Worm (Caenorhabditis elegans) whole organism, young adult: ENCODE results near the gene T22D1.18.

Source experiments
- B0019.2 ChIP-seq: fragments of 200-800 bp; sonication (Bioruptor generic); conservative IDR thresholded peaks from 2 replicates; pipeline ENCODE4 v1.3.6; 2022; ENCODE audit warnings: missing genetic modification reagents, missing genetic modification characterization, missing compliant biosample characterization
- D2030.7 ChIP-seq: fragments of 200-800 bp; sonication (Bioruptor generic); IDR thresholded peaks from 2 replicates; pipeline ENCODE4 v1.3.6; 2022; ENCODE audit warnings: missing genetic modification reagents, missing genetic modification characterization, missing compliant biosample characterization
- F10E7.11 ChIP-seq: sonication (generic microtip); optimal IDR thresholded peaks from 2 replicates; lab custom pipeline; 2017; ENCODE audit warnings: mild to moderate bottlenecking, missing genetic modification characterization, moderate library complexity, missing compliant biosample characterization
- F23B12.7 ChIP-seq: sonication (generic microtip); optimal IDR thresholded peaks from 2 replicates; lab custom pipeline; 2017; ENCODE audit warnings: missing genetic modification characterization, mild to moderate bottlenecking, missing compliant biosample characterization, antibody characterized with exemption, moderate library complexity; ENCODE audit not compliant: insufficient read depth
- F33H1.4 ChIP-seq: fragments of 200-800 bp; sonication (Bioruptor generic); IDR thresholded peaks from 2 replicates; pipeline ENCODE4 v1.3.6; 2022; ENCODE audit warnings: missing genetic modification reagents, missing genetic modification characterization, missing compliant biosample characterization
- F37B4.10 ChIP-seq: fragments of 200-800 bp; sonication (Bioruptor generic); IDR thresholded peaks from 2 replicates; pipeline ENCODE4 v1.3.6; 2022; ENCODE audit warnings: missing genetic modification characterization, missing compliant biosample characterization
- F49E8.2 ChIP-seq: sonication (generic microtip); optimal IDR thresholded peaks from 3 replicates; lab custom pipeline; 2017; ENCODE audit warnings: missing genetic modification characterization, mild to moderate bottlenecking, missing compliant biosample characterization, antibody characterized with exemption, moderate library complexity; ENCODE audit not compliant: insufficient read depth
- K11D2.4 ChIP-seq: fragments of 200-800 bp; sonication (Bioruptor generic); IDR thresholded peaks from 2 replicates; pipeline ENCODE4 v1.3.6; 2022; ENCODE audit warnings: missing genetic modification reagents, missing genetic modification characterization, missing compliant biosample characterization
- K12H6.12 ChIP-seq: fragments of 200-800 bp; sonication (Bioruptor generic); optimal IDR thresholded peaks from 2 replicates; lab custom pipeline; 2018; ENCODE audit warnings: mild to moderate bottlenecking, missing genetic modification characterization, missing compliant biosample characterization
- T07F8.4 ChIP-seq: sonication (generic microtip); optimal IDR thresholded peaks from 2 replicates; lab custom pipeline; 2016; ENCODE audit warnings: mild to moderate bottlenecking, missing genetic modification characterization, moderate library complexity, missing compliant biosample characterization
- Y79H2A.3 ChIP-seq: fragments of 200-800 bp; sonication (Bioruptor generic); conservative IDR thresholded peaks from 2 replicates; pipeline ENCODE4 v1.3.6; 2022; ENCODE audit warnings: missing genetic modification reagents, missing genetic modification characterization, missing compliant biosample characterization
- Y95B8A.8 ChIP-seq: fragments of 200-800 bp; sonication (Bioruptor generic); IDR thresholded peaks from 2 replicates; pipeline ENCODE4 v1.3.6; 2022; ENCODE audit warnings: missing genetic modification reagents, missing genetic modification characterization, missing compliant biosample characterization
- ZK185.1 ChIP-seq: sonication (generic microtip); optimal IDR thresholded peaks from 2 replicates; lab custom pipeline; 2016; ENCODE audit warnings: mild to moderate bottlenecking, missing genetic modification characterization, missing compliant biosample characterization; ENCODE audit not compliant: poor library complexity, severe bottlenecking
- atf-7 ChIP-seq: sonication (generic microtip); optimal IDR thresholded peaks from 2 replicates; lab custom pipeline; 2017; ENCODE audit warnings: mild to moderate bottlenecking, missing genetic modification characterization, missing compliant biosample characterization
- ceh-27 ChIP-seq: fragments of 200-800 bp; sonication (Bioruptor generic); optimal IDR thresholded peaks from 2 replicates; lab custom pipeline; 2018; ENCODE audit warnings: mild to moderate bottlenecking, missing genetic modification characterization, moderate library complexity, missing compliant biosample characterization
- ceh-40 ChIP-seq: fragments of 200-800 bp; sonication (Bioruptor generic); IDR thresholded peaks from 2 replicates; pipeline ENCODE4 v1.3.6; 2022; ENCODE audit warnings: missing genetic modification characterization, missing compliant biosample characterization
- ceh-58 ChIP-seq: fragments of 200-800 bp; sonication (Bioruptor generic); IDR thresholded peaks from 2 replicates; pipeline ENCODE4 v1.3.6; 2022; ENCODE audit warnings: missing genetic modification characterization, missing compliant biosample characterization
- ceh-91 ChIP-seq: fragments of 200-800 bp; sonication (Bioruptor generic); IDR thresholded peaks from 2 replicates; pipeline ENCODE4 v1.3.6; 2022; ENCODE audit warnings: missing genetic modification reagents, missing genetic modification characterization, missing compliant biosample characterization
- chd-7 ChIP-seq: sonication (generic microtip); optimal IDR thresholded peaks from 2 replicates; lab custom pipeline; 2016; ENCODE audit warnings: mild to moderate bottlenecking, missing genetic modification characterization, moderate library complexity, missing compliant biosample characterization
- die-1 ChIP-seq: sonication (generic microtip); optimal IDR thresholded peaks from 2 replicates; lab custom pipeline; 2016; ENCODE audit warnings: missing genotype, mild to moderate bottlenecking, missing genetic modification characterization, missing compliant biosample characterization
- dox-1 ChIP-seq: fragments of 200-800 bp; sonication (Bioruptor generic); IDR thresholded peaks from 2 replicates; pipeline ENCODE4 v1.3.6; 2022; ENCODE audit warnings: missing genetic modification reagents, missing genetic modification characterization, missing compliant biosample characterization
- dpff-1 ChIP-seq: sonication (generic microtip); optimal IDR thresholded peaks from 2 replicates; lab custom pipeline; 2017; ENCODE audit warnings: mild to moderate bottlenecking, missing genetic modification characterization, missing compliant biosample characterization
- dpl-1 ChIP-seq: fragments of 150-350 bp; optimal IDR thresholded peaks from 2 replicates; lab custom pipeline; 2014; ENCODE audit warnings: missing biosample characterization, missing genetic modification reagents, missing genetic modification characterization
- efl-1 ChIP-seq: fragments of 150-350 bp; optimal IDR thresholded peaks from 2 replicates; lab custom pipeline; 2014; ENCODE audit warnings: missing biosample characterization, missing genetic modification reagents, missing genetic modification characterization
- egl-18 ChIP-seq: fragments of 200-800 bp; sonication (Bioruptor generic); IDR thresholded peaks from 2 replicates; pipeline ENCODE4 v1.3.6; 2022; ENCODE audit warnings: missing genetic modification reagents, missing genetic modification characterization, missing compliant biosample characterization
- hmg-1.2 ChIP-seq: fragments of 200-800 bp; sonication (Bioruptor generic); IDR thresholded peaks from 2 replicates; pipeline ENCODE4 v1.3.6; 2022; ENCODE audit warnings: missing genetic modification reagents, missing genetic modification characterization, missing compliant biosample characterization
- hsf-1 ChIP-seq: fragments of 200-800 bp; sonication (Bioruptor generic); IDR thresholded peaks from 2 replicates; pipeline ENCODE4 v1.3.6; 2022; ENCODE audit warnings: missing genetic modification reagents, missing genetic modification characterization, missing compliant biosample characterization
- let-607 ChIP-seq, 2 experiments: fragments of 200-800 bp in 1 of 2; sonication (Bioruptor generic) in 1 of 2; sonication (generic microtip) in 1 of 2; optimal IDR thresholded peaks; 2 replicates each; lab custom pipeline; 2016 to 2018; ENCODE audit warnings: mild to moderate bottlenecking in 2 of 2, missing compliant biosample characterization in 2 of 2, missing genetic modification characterization in 2 of 2, moderate library complexity in 2 of 2, missing genotype in 1 of 2
- lin-26 ChIP-seq: fragments of 200-800 bp; sonication (Bioruptor generic); IDR thresholded peaks from 2 replicates; pipeline ENCODE4 v1.3.6; 2022; ENCODE audit warnings: missing genetic modification reagents, missing genetic modification characterization, missing compliant biosample characterization
- lin-35 ChIP-seq, 3 experiments: fragments of 150-350 bp in 2 of 3; sonication (generic microtip) in 1 of 3; optimal IDR thresholded peaks; 2 replicates each; lab custom pipeline; 2014 to 2018; ENCODE audit warnings: missing biosample characterization in 3 of 3, missing genetic modification characterization in 3 of 3, missing genetic modification reagents in 3 of 3
- lin-54 ChIP-seq: fragments of 200-800 bp; sonication (Bioruptor generic); optimal IDR thresholded peaks from 2 replicates; lab custom pipeline; 2018; ENCODE audit warnings: mild to moderate bottlenecking, missing genetic modification characterization, missing compliant biosample characterization
- lsl-1 ChIP-seq: fragments of 200-800 bp; sonication (Bioruptor generic); optimal IDR thresholded peaks from 2 replicates; lab custom pipeline; 2018; ENCODE audit warnings: mild to moderate bottlenecking, missing genetic modification characterization, moderate library complexity, missing compliant biosample characterization
- madf-6 ChIP-seq: fragments of 200-800 bp; sonication (Bioruptor generic); IDR thresholded peaks from 2 replicates; pipeline ENCODE4 v1.3.6; 2022; ENCODE audit warnings: missing genetic modification reagents, missing genetic modification characterization, missing compliant biosample characterization
- madf-8 ChIP-seq: fragments of 200-800 bp; sonication (Bioruptor generic); conservative IDR thresholded peaks from 2 replicates; pipeline ENCODE4 v1.3.6; 2022; ENCODE audit warnings: missing genetic modification reagents, missing genetic modification characterization, missing compliant biosample characterization
- mel-28 ChIP-seq: sonication (generic microtip); optimal IDR thresholded peaks from 2 replicates; lab custom pipeline; 2016; ENCODE audit warnings: borderline replicate concordance, mild to moderate bottlenecking, missing genetic modification characterization, missing compliant biosample characterization
- nhr-80 ChIP-seq: sonication (generic microtip); optimal IDR thresholded peaks from 2 replicates; lab custom pipeline; 2016; ENCODE audit warnings: missing genetic modification characterization, missing compliant biosample characterization
- pha-4 ChIP-seq: fragments of 150-350 bp; sonication (generic microtip); optimal IDR thresholded peaks from 2 replicates; lab custom pipeline; 2014; ENCODE audit warnings: missing biosample characterization, missing genetic modification reagents, missing genetic modification characterization
- rcor-1 ChIP-seq: fragments of 200-800 bp; sonication (Bioruptor generic); IDR thresholded peaks from 2 replicates; pipeline ENCODE4 v1.3.6; 2022; ENCODE audit warnings: missing genetic modification reagents, missing genetic modification characterization, missing compliant biosample characterization
- rpc-1 ChIP-seq, 2 experiments: fragments of 150-350 bp in 1 of 2; sonication (generic microtip) in 1 of 2; optimal IDR thresholded peaks; 2 replicates each; lab custom pipeline; 2014 to 2018; ENCODE audit warnings: missing biosample characterization in 1 of 2, missing genetic modification characterization in 1 of 2, missing genetic modification reagents in 1 of 2, missing genotype in 1 of 2
- snpc-4 ChIP-seq, 5 experiments: fragments of 150-350 bp in 1 of 5; sonication (generic microtip) in 4 of 5; optimal IDR thresholded peaks; 2 replicates each; lab custom pipeline; 2014 to 2018; ENCODE audit warnings: missing genetic modification characterization in 5 of 5, missing biosample characterization in 3 of 5, antibody characterized with exemption in 2 of 5, mild to moderate bottlenecking in 2 of 5, missing compliant biosample characterization in 2 of 5, missing genotype in 2 of 5, moderate library complexity in 2 of 5, missing genetic modification reagents in 1 of 5
- tbp1 ChIP-seq: fragments of 200-800 bp; sonication (Bioruptor generic); optimal IDR thresholded peaks from 2 replicates; lab custom pipeline; 2018; ENCODE audit warnings: mild to moderate bottlenecking, missing genetic modification characterization, missing compliant biosample characterization
- zfh-2 ChIP-seq: fragments of 200-800 bp; sonication (Bioruptor generic); conservative IDR thresholded peaks from 2 replicates; pipeline ENCODE4 v1.3.6; 2022; ENCODE audit warnings: missing genetic modification reagents, missing genetic modification characterization, missing compliant biosample characterization
- ztf-18 ChIP-seq: sonication (generic microtip); optimal IDR thresholded peaks from 2 replicates; lab custom pipeline; 2016; ENCODE audit warnings: missing genotype, mild to moderate bottlenecking, missing genetic modification characterization, missing compliant biosample characterization
- ztf-28 ChIP-seq: fragments of 200-800 bp; sonication (Bioruptor generic); IDR thresholded peaks from 2 replicates; pipeline ENCODE4 v1.3.6; 2022; ENCODE audit warnings: missing genetic modification reagents, missing genetic modification characterization, missing compliant biosample characterization

The T22D1.18 gene

DNA sequence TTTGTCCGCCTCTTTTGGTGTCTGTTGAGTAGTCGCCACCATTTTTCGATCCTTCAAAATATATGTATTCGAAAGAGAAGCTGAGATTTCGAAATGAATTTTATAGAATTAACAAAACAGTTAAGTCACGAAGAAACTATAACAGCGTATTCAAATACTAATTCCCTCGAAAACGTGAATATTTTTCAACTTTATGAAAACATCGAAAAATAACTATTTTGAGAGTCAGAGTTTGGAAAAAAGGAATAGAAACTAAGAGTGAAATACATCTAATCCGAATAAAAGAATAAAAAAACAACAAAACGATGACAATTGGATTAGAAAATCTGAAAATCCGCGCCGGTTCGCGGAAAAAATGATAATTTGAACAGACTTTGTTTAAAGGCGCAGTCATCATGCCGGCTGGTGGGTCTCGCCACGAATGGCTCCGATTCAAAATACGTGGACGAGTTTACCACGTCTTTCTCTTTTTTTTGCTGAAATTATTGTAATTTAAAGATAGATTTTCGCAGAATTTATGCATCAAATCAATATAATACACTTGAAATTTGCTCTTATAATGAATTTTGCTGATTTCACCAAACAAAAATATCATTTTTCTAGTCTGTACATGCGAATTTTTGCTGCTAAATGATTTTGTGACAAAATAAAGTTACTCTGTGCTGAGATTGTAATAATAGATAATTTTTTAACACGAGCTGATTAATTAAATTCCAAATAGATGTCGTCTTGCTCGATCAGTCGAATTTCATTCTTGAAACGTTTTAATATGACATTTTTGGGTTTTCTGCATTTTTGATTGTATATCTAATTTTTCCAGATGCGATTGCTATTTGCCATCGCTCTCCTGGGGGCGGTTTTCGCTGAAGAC, 9.9 kb downstream of the T22D1.18 start, which contains the start of the genes rpn-1 and ribo-1:
Gene rpn-1, minus strand, starts transcription at position 51 of the 871 bp plus-strand sequence.
Gene ribo-1, plus strand, starts transcription at position 821 of the 871 bp plus-strand sequence.
- peak; percentile 5 for TF ChIP-seq tbp1 (GFP tag; lab: Kevin White, UChicago)
- TF ChIP-seq F49E8.2 (tag; lab: Kevin White, UChicago) = peak; percentile 40
- no peak for TF ChIP-seq ZK185.1
- TF ChIP-seq nhr-80 (tag; lab: Kevin White, UChicago) = peak; percentile 1
- TF ChIP-seq atf-7 (tag; lab: Kevin White, UChicago) = no peak
- peak; percentile 44; the same call in 1 of the 2 replicates for TF ChIP-seq madf-8 (GFP tag; lab: Robert Waterston, UW)
- TF ChIP-seq efl-1 (GFP tag; lab: Kevin White, UChicago) = peak; percentile 74
- TF ChIP-seq mel-28 (tag; lab: Kevin White, UChicago) = no peak
- TF ChIP-seq F33H1.4 (GFP tag; lab: Robert Waterston, UW) = peak; percentile 88
- peak; percentile 67 for TF ChIP-seq madf-6
- TF ChIP-seq egl-18 (GFP tag; lab: Robert Waterston, UW) = no peak
- TF ChIP-seq snpc-4 (GFP tag; optimal IDR thresholded peaks at IDR 0.05; lab: Kevin White, UChicago) = no peak
- TF ChIP-seq snpc-4 (tag; optimal IDR thresholded peaks at IDR 0.05; lab: Kevin White, UChicago) = peak in 3 of 4 experiments; percentile 42 to 64 (median 63)
- TF ChIP-seq dpl-1 = peak; percentile 18
- TF ChIP-seq T07F8.4 (tag; lab: Kevin White, UChicago) = no peak
- TF ChIP-seq dox-1 (GFP tag; lab: Robert Waterston, UW) = peak; percentile 56; the same call in 1 of the 2 replicates
- no peak for TF ChIP-seq B0019.2 (GFP tag; lab: Robert Waterston, UW)
- TF ChIP-seq K12H6.12 (tag; lab: Kevin White, UChicago) = no peak
- no peak for TF ChIP-seq F10E7.11 (tag; lab: Kevin White, UChicago)
- TF ChIP-seq ceh-91 (GFP tag; lab: Robert Waterston, UW) = 0 out of 2 replicates have a peak, but pooled peaks have one; percentile 32
- no peak for TF ChIP-seq hsf-1 (GFP tag; lab: Robert Waterston, UW)
- TF ChIP-seq chd-7 (tag; lab: Kevin White, UChicago) = no peak
- peak; percentile 31; the same call in 1 of the 2 replicates for TF ChIP-seq hmg-1.2 (GFP tag; lab: Robert Waterston, UW)
- TF ChIP-seq lin-54 = peak; percentile 42
- TF ChIP-seq lsl-1 (GFP tag; lab: Kevin White, UChicago) = peak; percentile 59
- peak; percentile 29; the same call in 1 of the 2 replicates for TF ChIP-seq D2030.7 (GFP tag; lab: Robert Waterston, UW)
- no peak for TF ChIP-seq rcor-1 (GFP tag; lab: Robert Waterston, UW)
- TF ChIP-seq dpff-1 (tag; lab: Kevin White, UChicago) = no peak
- no peak for TF ChIP-seq ceh-40 (GFP tag; lab: Robert Waterston, UW)
- peak; percentile 74 to 82 for TF ChIP-seq let-607 (tag; optimal IDR thresholded peaks at IDR 0.05; lab: Kevin White, UChicago)
- peak; percentile 3 for TF ChIP-seq ztf-18
- TF ChIP-seq F23B12.7 (tag; lab: Kevin White, UChicago) = peak; percentile 28

ce11 chrIV:6907487-6907886, 12.5 kb downstream of the T22D1.18 start:
- TF ChIP-seq F33H1.4 (GFP tag; lab: Robert Waterston, UW) = 0 out of 2 replicates have a peak, but pooled peaks have one; percentile 21
- no peak for TF ChIP-seq chd-7 (tag; lab: Kevin White, UChicago)
- no peak for TF ChIP-seq Y79H2A.3
- no peak for TF ChIP-seq ceh-58 (GFP tag; lab: Robert Waterston, UW)
- no peak for TF ChIP-seq ztf-28 (GFP tag; lab: Robert Waterston, UW)
- no peak for TF ChIP-seq B0019.2 (GFP tag; lab: Robert Waterston, UW)
- no peak for TF ChIP-seq die-1 (tag; lab: Kevin White, UChicago)
- no peak for TF ChIP-seq rpc-1 (optimal IDR thresholded peaks at IDR 0.05; lab: Kevin White, UChicago)
- no peak for TF ChIP-seq rpc-1 (tag; optimal IDR thresholded peaks at IDR 0.05; lab: Kevin White, UChicago)
- no peak for TF ChIP-seq lin-35 (GFP tag; optimal IDR thresholded peaks at IDR 0.05; lab: Kevin White, UChicago)
- TF ChIP-seq lin-26 (GFP tag; lab: Robert Waterston, UW) = peak; percentile 39; the same call in 1 of the 2 replicates
- TF ChIP-seq ceh-27 (GFP tag; lab: Kevin White, UChicago) = peak; percentile 20
- TF ChIP-seq F49E8.2 (tag; lab: Kevin White, UChicago) = no peak
- TF ChIP-seq zfh-2 = peak; percentile 96
- TF ChIP-seq F37B4.10 (GFP tag; lab: Robert Waterston, UW) = 0 out of 2 replicates have a peak, but pooled peaks have one; percentile 77
- no peak for TF ChIP-seq Y95B8A.8
- no peak for TF ChIP-seq K11D2.4
- no peak for TF ChIP-seq pha-4 (tag; lab: Kevin White, UChicago)
